Fruit fly (Drosophila melanogaster) whole organism, wandering third instar larva: ENCODE measurements around the gene Snoo.

Experiments
- CG9705 ChIP-seq: fragments of 200-800 bp; sonication (Bioruptor generic); optimal IDR thresholded peaks from 2 replicates; lab custom pipeline; 2018; ENCODE audit warnings: missing biosample characterization, mild to moderate bottlenecking, missing genetic modification characterization
- CrebA ChIP-seq: fragments of 200-800 bp; sonication (Bioruptor generic); optimal IDR thresholded peaks from 2 replicates; lab custom pipeline; 2016; ENCODE audit warnings: missing biosample characterization, mild to moderate bottlenecking, missing genetic modification characterization, borderline replicate concordance
- Dfd ChIP-seq: fragments of >200 bp; optimal IDR thresholded peaks from 2 replicates; lab custom pipeline; 2017; ENCODE audit warnings: missing biosample characterization, missing genetic modification characterization
- Dif ChIP-seq: fragments of 200-275, 200-300 bp; sonication (Bioruptor generic); optimal IDR thresholded peaks from 2 replicates; lab custom pipeline; 2018; ENCODE audit warnings: missing biosample characterization, missing genetic modification characterization; ENCODE audit not compliant: partially characterized antibody
- HLH106 ChIP-seq: fragments of 200-800 bp; optimal IDR thresholded peaks from 3 replicates; lab custom pipeline; 2019; ENCODE audit warnings: missing biosample characterization, mild to moderate bottlenecking, missing genetic modification characterization, moderate library complexity
- Hnf4 ChIP-seq: fragments of 200-800 bp; sonication (Bioruptor generic); optimal IDR thresholded peaks from 2 replicates; lab custom pipeline; 2016; ENCODE audit warnings: missing biosample characterization, mild to moderate bottlenecking, missing genetic modification characterization
- Mio ChIP-seq: sonication (Bioruptor generic); optimal IDR thresholded peaks from 2 replicates; lab custom pipeline; 2016; ENCODE audit warnings: missing biosample characterization, missing genetic modification characterization
- Myc ChIP-seq: fragments of >200 bp; optimal IDR thresholded peaks from 2 replicates; lab custom pipeline; 2017
- N ChIP-seq: fragments of >200 bp; optimal IDR thresholded peaks from 2 replicates; lab custom pipeline; 2018; ENCODE audit warnings: missing biosample characterization, missing external identifiers, missing genetic modification characterization
- OdsH ChIP-seq: fragments of 200-800 bp; sonication (Bioruptor generic); optimal IDR thresholded peaks from 2 replicates; lab custom pipeline; 2016; ENCODE audit warnings: missing biosample characterization, mild to moderate bottlenecking, missing genetic modification characterization
- Rel ChIP-seq, 2 experiments: fragments of 200-800 bp; sonication (Bioruptor generic) in 1 of 2; optimal IDR thresholded peaks; 2 replicates in 1 of 2; 3 replicates in 1 of 2; lab custom pipeline; 2016 to 2019; ENCODE audit warnings: mild to moderate bottlenecking in 2 of 2, missing biosample characterization in 2 of 2, missing genetic modification characterization in 2 of 2, moderate library complexity in 1 of 2
- Sp1 ChIP-seq: fragments of 200-800 bp; sonication (Bioruptor generic); optimal IDR thresholded peaks from 3 replicates; lab custom pipeline; 2019; ENCODE audit warnings: missing biosample characterization, mild to moderate bottlenecking, missing genetic modification characterization, moderate library complexity
- br ChIP-seq: fragments of 200-800 bp; sonication (Bioruptor generic); optimal IDR thresholded peaks from 2 replicates; lab custom pipeline; 2016; ENCODE audit warnings: missing biosample characterization, missing genetic modification characterization
- brk ChIP-seq: fragments of 200-800 bp; sonication (Bioruptor generic); optimal IDR thresholded peaks from 2 replicates; lab custom pipeline; 2016; ENCODE audit warnings: missing biosample characterization, mild to moderate bottlenecking, missing genetic modification characterization
- dl ChIP-seq, 2 experiments: fragments of 175-275, 200-275 bp in 1 of 2; fragments of 200-275 bp in 1 of 2; sonication (Bioruptor generic); optimal IDR thresholded peaks; lab custom pipeline; 2018; ENCODE audit warnings: mild to moderate bottlenecking in 2 of 2, missing biosample characterization in 2 of 2, missing genetic modification characterization in 2 of 2, moderate library complexity in 2 of 2; ENCODE audit not compliant: partially characterized antibody in 2 of 2, insufficient read depth in 1 of 2
- dmrt93B ChIP-seq: fragments of 200-800 bp; sonication (Bioruptor generic); optimal IDR thresholded peaks from 2 replicates; lab custom pipeline; 2018; ENCODE audit warnings: missing biosample characterization, mild to moderate bottlenecking, missing genetic modification characterization
- ey ChIP-seq: fragments of 200-800 bp; sonication (Bioruptor generic); optimal IDR thresholded peaks from 2 replicates; lab custom pipeline; 2016; ENCODE audit warnings: missing biosample characterization, missing genetic modification characterization
- foxo ChIP-seq, 2 experiments: fragments of 200-800 bp; sonication (Bioruptor generic); optimal IDR thresholded peaks; 2 replicates in 1 of 2; 3 replicates in 1 of 2; lab custom pipeline; 2016 to 2017; ENCODE audit warnings: missing biosample characterization in 2 of 2, missing genetic modification characterization in 2 of 2
- h ChIP-seq: fragments of 200-800 bp; sonication (Bioruptor generic); optimal IDR thresholded peaks from 3 replicates; lab custom pipeline; 2016; ENCODE audit warnings: missing biosample characterization, mild to moderate bottlenecking, missing genetic modification characterization
- jim ChIP-seq: fragments of 175-275, 200-325 bp; sonication (Bioruptor generic); optimal IDR thresholded peaks from 2 replicates; lab custom pipeline; 2016; ENCODE audit warnings: missing biosample characterization, mild to moderate bottlenecking, missing genetic modification characterization
- pan ChIP-seq: fragments of >200 bp; optimal IDR thresholded peaks from 2 replicates; lab custom pipeline; 2017
- psq ChIP-seq: fragments of 200-800 bp; sonication (Bioruptor generic); optimal IDR thresholded peaks from 3 replicates; lab custom pipeline; 2017; ENCODE audit warnings: missing biosample characterization, mild to moderate bottlenecking, missing genetic modification characterization, moderate library complexity
- rgr ChIP-seq: fragments of 200-800 bp; sonication (Bioruptor generic); optimal IDR thresholded peaks from 3 replicates; lab custom pipeline; 2016; ENCODE audit warnings: missing biosample characterization, mild to moderate bottlenecking, missing genetic modification characterization
- sage ChIP-seq: fragments of 200-800 bp; sonication (Bioruptor generic); optimal IDR thresholded peaks from 2 replicates; lab custom pipeline; 2016; ENCODE audit warnings: missing biosample characterization, mild to moderate bottlenecking, missing genetic modification characterization
- sv ChIP-seq: fragments of 200-800 bp; sonication (Bioruptor generic); optimal IDR thresholded peaks from 3 replicates; lab custom pipeline; 2016; ENCODE audit warnings: missing biosample characterization, missing genetic modification characterization
- tai ChIP-seq: sonication (Bioruptor generic); optimal IDR thresholded peaks from 2 replicates; lab custom pipeline; 2016; ENCODE audit warnings: missing biosample characterization, missing genetic modification characterization
- usp ChIP-seq: fragments of >200 bp; optimal IDR thresholded peaks from 2 replicates; lab custom pipeline; 2017; ENCODE audit warnings: missing biosample characterization, missing genetic modification characterization
- woc ChIP-seq: sonication (Bioruptor generic); optimal IDR thresholded peaks from 2 replicates; lab custom pipeline; 2016; ENCODE audit warnings: missing biosample characterization, mild to moderate bottlenecking, missing genetic modification characterization

The Snoo gene

DNA sequence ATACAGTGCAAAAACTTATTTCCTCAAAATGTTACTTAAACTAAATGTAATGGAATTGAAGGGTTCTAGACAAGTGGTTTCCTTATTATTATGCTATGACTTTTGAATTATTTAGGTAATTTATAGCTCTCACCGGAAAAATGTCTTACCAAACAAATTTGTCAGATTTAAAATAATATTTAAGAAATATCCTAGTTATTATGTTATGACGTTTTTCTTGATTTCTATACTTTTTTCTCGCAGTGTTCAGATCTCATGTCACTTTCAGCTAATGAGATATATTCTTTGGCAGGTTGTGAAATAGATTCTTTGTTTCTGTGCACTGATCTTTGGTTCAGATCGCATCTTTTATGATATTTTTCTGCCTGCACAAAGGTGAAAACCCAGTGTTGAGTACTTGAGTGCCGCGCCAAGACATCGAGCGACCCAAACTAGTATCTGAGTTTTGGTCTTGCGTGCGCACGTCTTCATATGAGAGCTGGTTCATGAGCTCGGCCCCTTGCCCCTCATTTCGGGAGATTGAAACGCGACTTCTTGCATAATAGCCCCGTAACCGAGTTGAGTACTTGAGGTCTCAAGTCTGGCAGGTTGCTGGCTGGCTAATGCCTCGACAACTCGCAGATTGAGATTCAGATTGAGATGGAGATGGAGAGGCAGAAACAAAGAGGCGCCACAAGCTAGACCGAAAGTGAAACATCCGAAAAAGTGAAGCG, 107.3 kb downstream of the Snoo start:
- TF ChIP-seq usp (GFP tag; lab: Kevin White, UChicago) (no peak), ey (GFP tag; lab: Kevin White, UChicago) (no peak), br (GFP tag; lab: Kevin White, UChicago) (no peak), Sp1 (GFP tag; lab: Kevin White, UChicago) (no peak), dl (GFP tag; optimal IDR thresholded peaks at IDR 0.05; lab: Kevin White, UChicago; ENCODE audit: insufficient read depth in 1 of 2, partially characterized antibody in 2 of 2) (no peak), jim (GFP tag; lab: Kevin White, UChicago) (no peak), tai (no peak), sv (no peak), Dif (no peak), Rel (GFP tag; optimal IDR thresholded peaks at IDR 0.05; lab: Kevin White, UChicago) (no peak), Rel (tag; optimal IDR thresholded peaks at IDR 0.05; lab: Kevin White, UChicago) (no peak), N (GFP tag; lab: Kevin White, UChicago) (no peak), woc (GFP tag; lab: Kevin White, UChicago) (no peak), Mio (GFP tag; lab: Kevin White, UChicago) (no peak), CrebA (GFP tag; lab: Kevin White, UChicago) (no peak)

DNA sequence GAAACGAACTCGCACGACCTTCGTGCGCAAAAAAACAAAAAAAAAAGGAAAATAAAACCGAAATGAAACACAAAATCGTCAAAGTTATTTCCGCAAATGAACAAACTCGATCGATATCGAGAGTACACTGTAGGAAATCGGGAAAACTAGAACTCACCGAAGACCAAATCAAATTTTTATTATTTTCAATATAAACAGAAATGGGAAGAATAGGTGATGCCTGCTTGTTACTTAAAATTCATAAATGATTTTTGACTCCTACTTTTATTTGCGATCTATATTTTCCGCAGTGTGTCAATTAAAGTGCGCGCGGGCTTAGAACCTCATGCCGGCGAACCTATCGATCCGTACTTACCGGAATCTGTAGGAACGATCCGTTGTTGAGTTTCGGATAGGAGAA, 108.3 kb downstream of the Snoo start:
- TF ChIP-seq br (GFP tag; lab: Kevin White, UChicago), result no peak
- TF ChIP-seq psq (GFP tag; lab: Kevin White, UChicago), result peak; percentile 12
- TF ChIP-seq woc (GFP tag; lab: Kevin White, UChicago), result no peak
- TF ChIP-seq HLH106, result peak; percentile 48
- no peak for TF ChIP-seq CG9705 (GFP tag; lab: Kevin White, UChicago)
- peak; percentile 45 for TF ChIP-seq h (GFP tag; lab: Kevin White, UChicago)
- TF ChIP-seq Rel (GFP tag; optimal IDR thresholded peaks at IDR 0.05; lab: Kevin White, UChicago), result no peak
- no peak for TF ChIP-seq Rel (tag; optimal IDR thresholded peaks at IDR 0.05; lab: Kevin White, UChicago)
- TF ChIP-seq sage (GFP tag; lab: Kevin White, UChicago), result peak; percentile 5
- no peak for TF ChIP-seq usp (GFP tag; lab: Kevin White, UChicago)
- TF ChIP-seq tai, result no peak
- TF ChIP-seq Sp1 (GFP tag; lab: Kevin White, UChicago), result peak; percentile 38
- TF ChIP-seq CrebA (GFP tag; lab: Kevin White, UChicago), result no peak
- no peak for TF ChIP-seq Myc (lab: Kevin White, UChicago)
- no peak for TF ChIP-seq pan (lab: Kevin White, UChicago)
- TF ChIP-seq rgr (GFP tag; lab: Kevin White, UChicago), result peak; percentile 9
- peak in 1 of 2 experiments; percentile 38 for TF ChIP-seq foxo (GFP tag; optimal IDR thresholded peaks at IDR 0.05; lab: Kevin White, UChicago)
- no peak for TF ChIP-seq Dfd (GFP tag; lab: Kevin White, UChicago)
- TF ChIP-seq, all 38 proteins: peak for 7

DNA sequence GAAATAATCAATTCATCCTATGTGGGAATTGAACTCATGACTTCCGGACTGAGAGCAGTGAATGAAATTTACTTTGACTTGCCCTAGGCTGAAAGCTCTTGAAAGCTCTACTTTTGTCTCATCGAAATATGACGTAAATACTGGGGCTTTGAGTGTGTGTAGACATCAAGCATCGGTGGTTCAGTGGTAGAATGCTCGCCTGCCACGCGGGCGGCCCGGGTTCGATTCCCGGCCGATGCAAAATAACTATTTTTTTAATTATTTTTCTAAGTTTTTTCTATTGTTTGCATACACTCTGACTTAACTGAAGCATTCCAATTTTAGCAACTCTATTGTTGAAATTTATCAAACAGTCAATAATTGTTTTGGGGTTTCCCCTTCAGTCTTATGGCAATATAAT, 111.3 kb downstream of the Snoo start:
- TF ChIP-seq br (GFP tag; lab: Kevin White, UChicago) (no peak), Rel (GFP tag; optimal IDR thresholded peaks at IDR 0.05; lab: Kevin White, UChicago) (no peak), Rel (tag; optimal IDR thresholded peaks at IDR 0.05; lab: Kevin White, UChicago) (peak; percentile 16)
- TF ChIP-seq, all 38 proteins: peak for 1

DNA sequence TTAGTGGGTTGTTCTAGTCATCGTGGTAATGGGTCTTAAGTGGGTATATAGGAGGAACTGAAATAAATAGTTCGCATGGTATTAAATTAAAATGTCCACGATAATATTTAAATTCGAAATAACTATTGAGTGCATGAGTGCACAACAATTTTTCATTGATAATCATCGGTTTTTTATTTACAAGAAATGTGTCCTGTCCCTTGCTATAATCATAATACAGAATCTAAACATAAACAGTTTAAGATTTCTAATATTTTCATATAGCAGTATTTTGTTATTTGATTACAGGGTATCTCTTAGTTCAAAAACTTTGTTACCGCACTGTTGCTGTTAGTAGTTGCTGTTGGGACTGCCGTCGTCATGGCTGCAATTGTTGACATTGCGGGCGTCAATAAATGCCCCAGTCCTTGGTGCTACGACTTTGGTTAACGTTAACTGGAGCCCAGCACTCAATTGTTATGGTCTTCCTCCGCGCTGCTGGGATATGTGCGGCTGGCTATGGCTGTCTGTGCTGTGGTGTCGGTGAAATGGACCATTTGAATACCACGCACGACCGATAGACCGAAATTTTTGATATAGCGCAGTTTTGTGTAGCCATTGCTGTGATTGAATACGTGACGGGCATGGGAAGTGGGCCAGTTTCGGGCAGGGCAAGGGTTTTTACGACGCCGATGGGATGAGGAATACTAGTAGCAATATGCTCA, 112.0 kb downstream of the Snoo start:
- TF ChIP-seq sv (peak; percentile 17), brk (no peak)
- TF ChIP-seq, all 38 proteins: peak for 1

DNA sequence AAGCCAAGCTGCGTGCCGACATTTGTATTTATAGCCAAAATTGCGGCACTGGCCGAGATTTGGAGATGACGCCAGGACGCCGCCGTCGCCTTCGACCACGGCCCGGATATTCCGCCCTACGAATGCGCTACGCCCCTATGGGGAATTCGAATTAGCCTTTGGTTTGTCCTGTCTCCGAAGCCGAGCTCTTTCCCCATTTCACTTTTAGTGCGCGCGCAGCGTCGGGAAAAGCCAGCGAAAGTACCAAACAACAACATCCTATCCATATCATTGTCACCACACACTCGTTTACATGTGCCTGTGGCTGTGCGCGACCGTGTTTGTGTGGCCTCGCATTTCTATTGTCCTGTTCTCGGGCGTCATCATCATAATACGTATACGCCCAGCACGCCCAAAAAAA, 112.7 kb downstream of the Snoo start, which contains the start of gene Proc:
Proc (minus strand) TSS at position 101 of the 400 bp plus-strand sequence.
- TF ChIP-seq CG9705 (GFP tag; lab: Kevin White, UChicago) (no peak), Rel (GFP tag; optimal IDR thresholded peaks at IDR 0.05; lab: Kevin White, UChicago) (no peak), Rel (tag; optimal IDR thresholded peaks at IDR 0.05; lab: Kevin White, UChicago) (no peak), OdsH (GFP tag; lab: Kevin White, UChicago) (no peak), psq (GFP tag; lab: Kevin White, UChicago) (no peak), dmrt93B (GFP tag; lab: Kevin White, UChicago) (no peak), Hnf4 (GFP tag; lab: Kevin White, UChicago) (no peak), HLH106 (no peak)
